Fruit fly (Drosophila melanogaster) S2 (cell line): ENCODE measurements around the gene Prosbeta5R2.

Experiments used
- CG8478 ChIP-seq: fragments of >200 bp; optimal IDR thresholded peaks from 2 replicates; lab custom pipeline; 2018
- CTCF ChIP-seq, 2 experiments: fragments of >200 bp; optimal IDR thresholded peaks; 2 replicates each; lab custom pipeline; 2018

Prosbeta5R2 gene

dm6 chr2L:17990118-17990517, at the start of gene Prosbeta5R2:
Gene Prosbeta5R2, plus strand, starts transcription at chr2L:17990418.
- TF ChIP-seq CTCF (optimal IDR thresholded peaks at IDR 0.05; lab: Kevin White, UChicago) (no peak), CG8478 (lab: Kevin White, UChicago) (no peak)

- peak; percentile 67 to 74 for TF ChIP-seq CTCF (optimal IDR thresholded peaks at IDR 0.05; lab: Kevin White, UChicago)
These were observed 36.9 kb upstream of the Prosbeta5R2 start for dm6 chr2L:17953281-17953680.

dm6 chr2L:17958306-17958705, 31.9 kb upstream of the Prosbeta5R2 start:
- TF ChIP-seq CTCF (optimal IDR thresholded peaks at IDR 0.05; lab: Kevin White, UChicago) (peak; percentile 54 to 75), CG8478 (lab: Kevin White, UChicago) (no peak)

- TF ChIP-seq CG8478 (lab: Kevin White, UChicago) (no peak), CTCF (optimal IDR thresholded peaks at IDR 0.05; lab: Kevin White, UChicago) (peak; percentile 85 to 88)
These were observed 30.0 kb upstream of the Prosbeta5R2 start for dm6 chr2L:17960214-17960613.

dm6 chr2L:17963071-17963567, 27.1 kb upstream of the Prosbeta5R2 start, which contains the start of gene CG5674:
Gene CG5674, plus strand, starts transcription at chr2L:17963379.
- TF ChIP-seq CTCF (optimal IDR thresholded peaks at IDR 0.05; lab: Kevin White, UChicago) = peak; percentile 72 to 81
- no peak for TF ChIP-seq CG8478 (lab: Kevin White, UChicago)

- TF ChIP-seq CG8478 (lab: Kevin White, UChicago) = no peak
- peak; percentile 34 to 51 for TF ChIP-seq CTCF (optimal IDR thresholded peaks at IDR 0.05; lab: Kevin White, UChicago)
These were observed 26.5 kb upstream of the Prosbeta5R2 start for dm6 chr2L:17963710-17964109.

- TF ChIP-seq CG8478 (lab: Kevin White, UChicago) (no peak), CTCF (optimal IDR thresholded peaks at IDR 0.05; lab: Kevin White, UChicago) (no peak)
These were observed 17.2 kb upstream of the Prosbeta5R2 start for dm6 chr2L:17972999-17973398.

- TF ChIP-seq CTCF (optimal IDR thresholded peaks at IDR 0.05; lab: Kevin White, UChicago) = no peak
- TF ChIP-seq CG8478 (lab: Kevin White, UChicago) = no peak
These were observed 7.8 kb upstream of the Prosbeta5R2 start, which contains the start of gene btv for dm6 chr2L:17982372-17982771. Gene btv, minus strand, starts transcription at chr2L:17982472.

- TF ChIP-seq CTCF (optimal IDR thresholded peaks at IDR 0.05; lab: Kevin White, UChicago) = no peak
- TF ChIP-seq CG8478 (lab: Kevin White, UChicago) = no peak
These were observed 4.1 kb upstream of the Prosbeta5R2 start, which contains the start of gene CG5681 for dm6 chr2L:17986099-17986498. Gene CG5681, plus strand, starts transcription at chr2L:17986399.

- no peak for TF ChIP-seq CTCF (optimal IDR thresholded peaks at IDR 0.05; lab: Kevin White, UChicago)
- no peak for TF ChIP-seq CG8478 (lab: Kevin White, UChicago)
These were observed 1.3 kb upstream of the Prosbeta5R2 start for dm6 chr2L:17988955-17989354.

dm6 chr2L:17990771-17991170, 553 bp downstream of the Prosbeta5R2 start:
- no peak for TF ChIP-seq CG8478 (lab: Kevin White, UChicago)
- TF ChIP-seq CTCF (optimal IDR thresholded peaks at IDR 0.05; lab: Kevin White, UChicago) = no peak

- TF ChIP-seq CG8478 (lab: Kevin White, UChicago) (no peak), CTCF (optimal IDR thresholded peaks at IDR 0.05; lab: Kevin White, UChicago) (no peak)
These were observed 11.9 kb downstream of the Prosbeta5R2 start for dm6 chr2L:18002149-18002548.

- TF ChIP-seq CG8478 (lab: Kevin White, UChicago) = no peak
- no peak for TF ChIP-seq CTCF (optimal IDR thresholded peaks at IDR 0.05; lab: Kevin White, UChicago)
These were observed 13.0 kb downstream of the Prosbeta5R2 start for dm6 chr2L:18003028-18003836.

- TF ChIP-seq CG8478 (lab: Kevin White, UChicago) (no peak), CTCF (optimal IDR thresholded peaks at IDR 0.05; lab: Kevin White, UChicago) (no peak)
These were observed 15.3 kb downstream of the Prosbeta5R2 start for dm6 chr2L:18005481-18005880.

dm6 chr2L:18006327-18006726, 16.1 kb downstream of the Prosbeta5R2 start, which contains the start of gene CG5693:
Gene CG5693, plus strand, starts transcription at chr2L:18006627.
- no peak for TF ChIP-seq CTCF (optimal IDR thresholded peaks at IDR 0.05; lab: Kevin White, UChicago)
- no peak for TF ChIP-seq CG8478 (lab: Kevin White, UChicago)
